Worm (Caenorhabditis elegans) whole organism, mixed stage, embryonic: Measurements from ENCODE around the gene C50C3.5.

Experiments
- blmp-1 ChIP-seq: fragments of 150-350 bp; optimal IDR thresholded peaks from 2 replicates; lab custom pipeline; 2014; ENCODE audit warnings: missing biosample characterization, missing genetic modification characterization
- ceh-43 ChIP-seq: fragments of 200-800 bp; sonication (Bioruptor generic); optimal IDR thresholded peaks from 2 replicates; lab custom pipeline; 2018; ENCODE audit warnings: mild to moderate bottlenecking, missing genetic modification characterization, moderate library complexity, missing compliant biosample characterization
- elt-3 ChIP-seq: fragments of 150-350 bp; optimal IDR thresholded peaks from 2 replicates; lab custom pipeline; 2014; ENCODE audit warnings: missing biosample characterization, missing genetic modification characterization
- ham-2 ChIP-seq: fragments of 200-800 bp; sonication (Bioruptor generic); optimal IDR thresholded peaks from 2 replicates; lab custom pipeline; 2018; ENCODE audit warnings: mild to moderate bottlenecking, missing genetic modification characterization, missing compliant biosample characterization
- lin-13 ChIP-seq: fragments of 150-350 bp; optimal IDR thresholded peaks from 2 replicates; lab custom pipeline; 2014; ENCODE audit warnings: missing biosample characterization, missing genetic modification characterization
- lsy-2 ChIP-seq: fragments of 150-350 bp; optimal IDR thresholded peaks from 2 replicates; lab custom pipeline; 2014; ENCODE audit warnings: missing biosample characterization, missing genetic modification characterization
- mep-1 ChIP-seq: fragments of 150-350 bp; optimal IDR thresholded peaks from 2 replicates; lab custom pipeline; 2017; ENCODE audit warnings: missing biosample characterization, missing genetic modification reagents, missing genetic modification characterization, inconsistent platforms
- nhr-12 ChIP-seq: fragments of 150-350 bp; optimal IDR thresholded peaks from 2 replicates; lab custom pipeline; 2014; ENCODE audit warnings: missing biosample characterization, missing genetic modification characterization
- snpc-4 ChIP-seq: fragments of 150-350 bp; optimal IDR thresholded peaks from 2 replicates; lab custom pipeline; 2014; ENCODE audit warnings: missing biosample characterization, missing genetic modification characterization
- sptf-1 ChIP-seq: sonication (generic microtip); optimal IDR thresholded peaks from 2 replicates; lab custom pipeline; 2017; ENCODE audit warnings: mild to moderate bottlenecking, missing genetic modification characterization, moderate library complexity, missing compliant biosample characterization
- unc-120 ChIP-seq: sonication (generic microtip); optimal IDR thresholded peaks from 2 replicates; lab custom pipeline; 2017; ENCODE audit warnings: missing genetic modification characterization, missing compliant biosample characterization; ENCODE audit not compliant: poor library complexity, severe bottlenecking
- unc-62 ChIP-seq: fragments of 150-350 bp; optimal IDR thresholded peaks from 2 replicates; lab custom pipeline; 2014; ENCODE audit warnings: missing biosample characterization, missing genetic modification reagents, missing genetic modification characterization

- TF ChIP-seq lin-13 (tag; lab: Kevin White, UChicago) = no peak
- TF ChIP-seq ham-2 = no peak
- no peak for TF ChIP-seq blmp-1
- TF ChIP-seq unc-62 (GFP tag; lab: Kevin White, UChicago) = no peak
- TF ChIP-seq lsy-2 (tag; lab: Kevin White, UChicago) = no peak
- TF ChIP-seq mep-1 = no peak
- no peak for TF ChIP-seq snpc-4 (tag; lab: Kevin White, UChicago)
- TF ChIP-seq nhr-12 (tag; lab: Kevin White, UChicago) = no peak
- no peak for TF ChIP-seq sptf-1 (tag; lab: Kevin White, UChicago)
- TF ChIP-seq ceh-43 = no peak
- no peak for TF ChIP-seq elt-3
- no peak for TF ChIP-seq unc-120 (tag; lab: Kevin White, UChicago)
Measured at ce11 chrIII:8154423-8154822, 24.6 kb upstream of the C50C3.5 start.
